Worm (Caenorhabditis elegans) whole organism, L2 larva: ENCODE data around the gene egl-4.

ENCODE experiments used
- R02D3.7 ChIP-seq: fragments of 150-350 bp; optimal IDR thresholded peaks from 2 replicates; lab custom pipeline; 2014; ENCODE audit warnings: missing biosample characterization, missing genetic modification characterization
- Y55F3AM.14 ChIP-seq: fragments of 200-800 bp; sonication (Bioruptor generic); optimal IDR thresholded peaks from 2 replicates; lab custom pipeline; 2018; ENCODE audit warnings: mild to moderate bottlenecking, missing genetic modification characterization, missing compliant biosample characterization
- ama-1 ChIP-seq: fragments of 150-350 bp; optimal IDR thresholded peaks from 2 replicates; lab custom pipeline; 2018; ENCODE audit warnings: inconsistent platforms
- ceh-82 ChIP-seq: fragments of 150-350 bp; optimal IDR thresholded peaks from 2 replicates; lab custom pipeline; 2014; ENCODE audit warnings: missing biosample characterization, missing genetic modification characterization
- elt-1 ChIP-seq: fragments of 150-350 bp; optimal IDR thresholded peaks from 2 replicates; lab custom pipeline; 2014; ENCODE audit warnings: missing biosample characterization, missing genetic modification characterization
- fos-1 ChIP-seq: fragments of 150-350 bp; optimal IDR thresholded peaks from 2 replicates; lab custom pipeline; 2014; ENCODE audit warnings: missing biosample characterization, missing genetic modification characterization
- lin-13 ChIP-seq: fragments of 150-350 bp; optimal IDR thresholded peaks from 2 replicates; lab custom pipeline; 2014; ENCODE audit warnings: missing biosample characterization, missing genetic modification reagents, missing genetic modification characterization
- lin-39 ChIP-seq: fragments of 150-350 bp; optimal IDR thresholded peaks from 2 replicates; lab custom pipeline; 2014; ENCODE audit warnings: missing biosample characterization, missing genetic modification reagents, missing genetic modification characterization
- mdl-1 ChIP-seq, 2 experiments: fragments of 150-350 bp in 1 of 2; sonication (generic microtip) in 1 of 2; optimal IDR thresholded peaks; 2 replicates each; lab custom pipeline; 2017; ENCODE audit warnings: missing biosample characterization in 2 of 2, missing genetic modification characterization in 2 of 2
- nhr-11 ChIP-seq: fragments of 150-350 bp; optimal IDR thresholded peaks from 2 replicates; lab custom pipeline; 2014; ENCODE audit warnings: missing biosample characterization, missing genetic modification characterization
- nhr-6 ChIP-seq: fragments of 150-350 bp; optimal IDR thresholded peaks from 2 replicates; lab custom pipeline; 2014; ENCODE audit warnings: missing biosample characterization, missing genetic modification characterization
- sma-3 ChIP-seq: sonication (generic microtip); optimal IDR thresholded peaks from 2 replicates; lab custom pipeline; 2016; ENCODE audit warnings: missing genetic modification reagents, missing genetic modification characterization, missing compliant biosample characterization
- snpc-4 ChIP-seq: fragments of 150-350 bp; optimal IDR thresholded peaks from 2 replicates; lab custom pipeline; 2014; ENCODE audit warnings: missing biosample characterization, missing genetic modification characterization

ce11 chrIV:1803882-1804281 is 44.0 kb upstream of the egl-4 start, which contains the start of gene Y38C1BA.1:
- no peak for TF ChIP-seq elt-1 (tag; lab: Kevin White, UChicago)
- TF ChIP-seq nhr-11: no peak
- no peak for TF ChIP-seq fos-1
- TF ChIP-seq mdl-1 (tag; optimal IDR thresholded peaks at IDR 0.05; lab: Kevin White, UChicago): no peak
- no peak for TF ChIP-seq sma-3 (GFP tag; lab: Kevin White, UChicago)
- TF ChIP-seq lin-13 (GFP tag; lab: Kevin White, UChicago): no peak
- TF ChIP-seq Y55F3AM.14: no peak
- TF ChIP-seq ama-1 (lab: Kevin White, UChicago): no peak
- TF ChIP-seq lin-39 (tag; lab: Kevin White, UChicago): no peak
- no peak for TF ChIP-seq snpc-4 (tag; lab: Kevin White, UChicago)
- no peak for TF ChIP-seq R02D3.7 (tag; lab: Kevin White, UChicago)
- TF ChIP-seq nhr-6 (tag; lab: Kevin White, UChicago): no peak
- no peak for TF ChIP-seq ceh-82 (tag; lab: Kevin White, UChicago)
